Worm (Caenorhabditis elegans) whole organism, L2 larva: ENCODE results near the gene F01D5.5.
"Not testable (repeated sequence)": the region's sequence is repeated elsewhere in the genome, so short reads cannot be mapped to it uniquely, and the experiment has no call there.

Experiments
- ama-1 ChIP-seq: fragments of 150-350 bp; optimal IDR thresholded peaks from 2 replicates; lab custom pipeline; 2018; ENCODE audit warnings: inconsistent platforms
- blmp-1 ChIP-seq: sonication (generic microtip); optimal IDR thresholded peaks from 2 replicates; lab custom pipeline; 2017; ENCODE audit warnings: missing genetic modification characterization, mild to moderate bottlenecking, missing compliant biosample characterization, antibody characterized with exemption, moderate library complexity; ENCODE audit not compliant: insufficient read depth
- ceh-82 ChIP-seq: fragments of 150-350 bp; optimal IDR thresholded peaks from 2 replicates; lab custom pipeline; 2014; ENCODE audit warnings: missing biosample characterization, missing genetic modification characterization
- gmeb-1 ChIP-seq: fragments of 150-350 bp; optimal IDR thresholded peaks from 2 replicates; lab custom pipeline; 2014; ENCODE audit warnings: missing biosample characterization, missing genetic modification characterization
- nhr-12 ChIP-seq: fragments of 150-350 bp; optimal IDR thresholded peaks from 2 replicates; lab custom pipeline; 2014; ENCODE audit warnings: missing biosample characterization, missing genetic modification characterization
- nhr-23 ChIP-seq: fragments of 150-350 bp; optimal IDR thresholded peaks from 2 replicates; lab custom pipeline; 2014; ENCODE audit warnings: missing biosample characterization, missing genetic modification reagents, missing genetic modification characterization
- nhr-237 ChIP-seq: fragments of 150-350 bp; optimal IDR thresholded peaks from 2 replicates; lab custom pipeline; 2014; ENCODE audit warnings: missing biosample characterization, missing genetic modification characterization
- nhr-77 ChIP-seq: fragments of 150-350 bp; optimal IDR thresholded peaks from 2 replicates; lab custom pipeline; 2014; ENCODE audit warnings: missing biosample characterization, missing genetic modification characterization
- peb-1 ChIP-seq: fragments of 150-350 bp; optimal IDR thresholded peaks from 2 replicates; lab custom pipeline; 2014; ENCODE audit warnings: missing biosample characterization, missing genetic modification characterization

DNA sequence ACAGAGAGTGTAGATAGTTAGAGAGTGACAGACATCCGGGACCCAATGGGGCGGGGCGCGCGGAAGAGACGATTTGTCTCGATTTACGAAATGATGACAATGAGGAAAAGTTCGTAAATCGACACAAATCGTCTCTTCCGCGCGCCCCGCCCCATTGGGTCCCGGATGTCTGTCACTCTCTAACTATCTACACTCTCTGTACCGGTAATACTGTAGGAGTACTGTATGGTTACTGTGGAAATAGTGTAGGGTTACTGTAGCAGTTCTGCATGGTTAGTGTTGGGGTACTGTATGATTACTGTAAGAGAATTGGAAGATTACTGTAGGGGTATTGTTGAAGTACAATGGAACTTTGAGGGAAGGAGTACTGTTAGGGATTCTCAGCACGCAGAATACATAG is 19.1 kb upstream of the F01D5.5 start, which contains the start of gene F01D5.10:
- TF ChIP-seq nhr-77 (tag; lab: Kevin White, UChicago); gmeb-1 (tag; lab: Kevin White, UChicago); ceh-82 (tag; lab: Kevin White, UChicago); nhr-12 (tag; lab: Kevin White, UChicago); ama-1 (lab: Kevin White, UChicago); nhr-237 (tag; lab: Kevin White, UChicago); peb-1 (tag; lab: Kevin White, UChicago); nhr-23 (tag; lab: Kevin White, UChicago); blmp-1 (tag; lab: Kevin White, UChicago): not testable (repeated sequence)
